Fruit fly (Drosophila melanogaster) whole organism, embryonic: ENCODE data around the gene Best4.

Experiments
- CG10209 ChIP-seq: fragments of 200-800 bp; sonication (Bioruptor generic); optimal IDR thresholded peaks from 3 replicates; lab custom pipeline; 2017; ENCODE audit warnings: missing biosample characterization, mild to moderate bottlenecking, missing genetic modification characterization, missing genetic modification reagents
- CG10267 ChIP-seq: fragments of 200-800 bp; sonication (Bioruptor generic); optimal IDR thresholded peaks from 2 replicates; lab custom pipeline; 2018; ENCODE audit warnings: missing biosample characterization, mild to moderate bottlenecking, missing genetic modification characterization, moderate library complexity
- CG11085 ChIP-seq: fragments of 200-800 bp; sonication (Bioruptor generic); IDR thresholded peaks from 2 replicates; pipeline ENCODE4 v1.3.6; 2022; ENCODE audit warnings: missing biosample characterization, missing genetic modification characterization
- CG11398 ChIP-seq: fragments of 200-800 bp; sonication (Bioruptor generic); optimal IDR thresholded peaks from 2 replicates; lab custom pipeline; 2016; ENCODE audit warnings: missing biosample characterization, missing genetic modification characterization
- CG11504 ChIP-seq: fragments of 200-800 bp; sonication (Bioruptor generic); optimal IDR thresholded peaks from 3 replicates; lab custom pipeline; 2019; ENCODE audit warnings: missing biosample characterization, mild to moderate bottlenecking, missing genetic modification characterization, moderate library complexity
- CG12155 ChIP-seq: fragments of 200-800 bp; sonication (Bioruptor generic); optimal IDR thresholded peaks from 3 replicates; lab custom pipeline; 2016; ENCODE audit warnings: missing biosample characterization, missing genetic modification characterization
- CG13775 ChIP-seq: fragments of 200-800 bp; sonication (Bioruptor generic); optimal IDR thresholded peaks from 3 replicates; lab custom pipeline; 2017; ENCODE audit warnings: missing biosample characterization, mild to moderate bottlenecking, missing genetic modification characterization
- CG14050 ChIP-seq: fragments of 200-800 bp; sonication (Bioruptor generic); IDR thresholded peaks from 3 replicates; pipeline ENCODE4 v1.3.6; 2022; ENCODE audit warnings: missing biosample characterization, missing genetic modification characterization
- CG1603 ChIP-seq: fragments of 200-800 bp; sonication (Bioruptor generic); optimal IDR thresholded peaks from 2 replicates; lab custom pipeline; 2019; ENCODE audit warnings: missing biosample characterization, mild to moderate bottlenecking, missing genetic modification characterization, moderate library complexity
- CG16815 ChIP-seq: fragments of 200-800 bp; sonication (Bioruptor generic); optimal IDR thresholded peaks from 3 replicates; lab custom pipeline; 2017; ENCODE audit warnings: missing biosample characterization, mild to moderate bottlenecking, missing genetic modification characterization
- CG17359 ChIP-seq: fragments of 200-800 bp; sonication (Bioruptor generic); optimal IDR thresholded peaks from 3 replicates; lab custom pipeline; 2018; ENCODE audit warnings: missing biosample characterization, mild to moderate bottlenecking, missing genetic modification characterization, moderate library complexity
- CG17361 ChIP-seq: fragments of 200-800 bp; sonication (Bioruptor generic); IDR thresholded peaks from 3 replicates; pipeline ENCODE4 v1.3.6; 2022; ENCODE audit warnings: missing biosample characterization, missing genetic modification characterization
- CG17612 ChIP-seq: fragments of 200-800 bp; sonication (Bioruptor generic); IDR thresholded peaks from 2 replicates; pipeline ENCODE4 v1.3.6; 2022; ENCODE audit warnings: missing biosample characterization, missing genetic modification characterization
- CG18262 ChIP-seq: fragments of 200-800 bp; optimal IDR thresholded peaks from 3 replicates; lab custom pipeline; 2019; ENCODE audit warnings: missing biosample characterization, mild to moderate bottlenecking, missing genetic modification characterization, moderate library complexity
- CG1832 ChIP-seq: fragments of 200-800 bp; sonication (Bioruptor generic); optimal IDR thresholded peaks from 2 replicates; lab custom pipeline; 2017; ENCODE audit warnings: missing biosample characterization, mild to moderate bottlenecking, missing genetic modification characterization, inconsistent platforms
- CG2129 ChIP-seq: fragments of 200-800 bp; sonication (Bioruptor generic); IDR thresholded peaks from 2 replicates; pipeline ENCODE4 v1.3.6; 2022; ENCODE audit warnings: missing biosample characterization, missing genetic modification characterization; ENCODE audit not compliant: partially characterized antibody
- CG2678 ChIP-seq: fragments of 200-800 bp; sonication (Bioruptor generic); optimal IDR thresholded peaks from 3 replicates; lab custom pipeline; 2019; ENCODE audit warnings: missing biosample characterization, mild to moderate bottlenecking, missing genetic modification characterization, moderate library complexity
- CG30403 ChIP-seq: fragments of 200-800 bp; sonication (Bioruptor generic); optimal IDR thresholded peaks from 3 replicates; lab custom pipeline; 2016; ENCODE audit warnings: missing biosample characterization, missing genetic modification characterization
- CG33557 ChIP-seq: fragments of 200-800 bp; sonication (Bioruptor generic); optimal IDR thresholded peaks from 2 replicates; lab custom pipeline; 2019; ENCODE audit warnings: missing biosample characterization, mild to moderate bottlenecking, missing genetic modification characterization, moderate library complexity
- CG4404 ChIP-seq: fragments of 200-800 bp; sonication (Bioruptor generic); IDR thresholded peaks from 2 replicates; pipeline ENCODE4 v1.3.6; 2022; ENCODE audit warnings: missing biosample characterization, missing genetic modification characterization
- CG4707 ChIP-seq: fragments of 200-800 bp; sonication (Bioruptor generic); optimal IDR thresholded peaks from 2 replicates; lab custom pipeline; 2018; ENCODE audit warnings: missing biosample characterization, mild to moderate bottlenecking, missing genetic modification characterization, moderate library complexity
- CG4820 ChIP-seq: fragments of 200-800 bp; sonication (Bioruptor generic); optimal IDR thresholded peaks from 3 replicates; lab custom pipeline; 2016; ENCODE audit warnings: missing biosample characterization, missing genetic modification characterization
- CG5245 ChIP-seq: fragments of 200-800 bp; sonication (Bioruptor generic); optimal IDR thresholded peaks from 3 replicates; lab custom pipeline; 2016; ENCODE audit warnings: missing biosample characterization, missing genetic modification characterization
- CG7271 ChIP-seq: fragments of 200-800 bp; sonication (Bioruptor generic); optimal IDR thresholded peaks from 2 replicates; lab custom pipeline; 2018; ENCODE audit warnings: missing biosample characterization, mild to moderate bottlenecking, missing genetic modification characterization, moderate library complexity
- CG7556 ChIP-seq: fragments of 200-800 bp; sonication (Bioruptor generic); optimal IDR thresholded peaks from 2 replicates; lab custom pipeline; 2017; ENCODE audit warnings: missing biosample characterization, mild to moderate bottlenecking, missing genetic modification characterization
- CG7839 ChIP-seq: fragments of 200-800 bp; sonication (Bioruptor generic); optimal IDR thresholded peaks from 3 replicates; lab custom pipeline; 2018; ENCODE audit warnings: missing biosample characterization, mild to moderate bottlenecking, missing genetic modification characterization, moderate library complexity
- CG8290 ChIP-seq, 3 experiments: fragments of 200-800 bp; sonication (Bioruptor generic); optimal IDR thresholded peaks; 2 replicates each; lab custom pipeline; 2016 to 2019; ENCODE audit warnings: missing biosample characterization in 3 of 3, missing genetic modification characterization in 3 of 3, mild to moderate bottlenecking in 2 of 3, moderate library complexity in 1 of 3
- CG8924 ChIP-seq: fragments of 200-800 bp; optimal IDR thresholded peaks from 3 replicates; lab custom pipeline; 2019; ENCODE audit warnings: missing biosample characterization, mild to moderate bottlenecking, missing genetic modification characterization, moderate library complexity
- CG9817 ChIP-seq: fragments of 200-800 bp; sonication (Bioruptor generic); optimal IDR thresholded peaks from 2 replicates; lab custom pipeline; 2018; ENCODE audit warnings: missing biosample characterization, mild to moderate bottlenecking, missing genetic modification characterization, moderate library complexity
- CTCF ChIP-seq: fragments of 200-800 bp; sonication (Bioruptor generic); optimal IDR thresholded peaks from 2 replicates; lab custom pipeline; 2017; ENCODE audit warnings: missing biosample characterization, mild to moderate bottlenecking, missing genetic modification characterization, moderate library complexity
- Chrac-16 ChIP-seq: fragments of 200-800 bp; sonication (Bioruptor generic); optimal IDR thresholded peaks from 3 replicates; lab custom pipeline; 2016; ENCODE audit warnings: missing biosample characterization, missing genetic modification characterization
- Dip2 ChIP-seq: fragments of 200-800 bp; sonication (Bioruptor generic); IDR thresholded peaks from 2 replicates; pipeline ENCODE4 v1.3.6; 2022; ENCODE audit warnings: missing biosample characterization, missing genetic modification characterization
- Med ChIP-seq: fragments of 200-800 bp; sonication (Bioruptor generic); peaks from one replicate; lab custom pipeline; 2016; ENCODE audit warnings: missing biosample characterization, missing genetic modification characterization, mild to moderate bottlenecking, inconsistent platforms, moderate library complexity
- Pdp1 ChIP-seq, 2 experiments: fragments of 200-800 bp; sonication (Bioruptor generic); optimal IDR thresholded peaks; 3 replicates each; lab custom pipeline; 2016; ENCODE audit warnings: missing biosample characterization in 2 of 2, missing genetic modification characterization in 2 of 2, mild to moderate bottlenecking in 1 of 2, moderate library complexity in 1 of 2
- Sox100B ChIP-seq: fragments of 200-800 bp; sonication (Bioruptor generic); optimal IDR thresholded peaks from 3 replicates; lab custom pipeline; 2018; ENCODE audit warnings: missing biosample characterization, mild to moderate bottlenecking, missing genetic modification characterization
- Xrp1 ChIP-seq: fragments of 200-800 bp; sonication (Bioruptor generic); IDR thresholded peaks from 2 replicates; pipeline ENCODE4 v1.3.6; 2022; ENCODE audit warnings: missing biosample characterization, missing genetic modification characterization
- ab ChIP-seq: fragments of 200-800 bp; sonication (Bioruptor generic); optimal IDR thresholded peaks from 2 replicates; lab custom pipeline; 2016; ENCODE audit warnings: missing biosample characterization, missing genetic modification characterization
- ewg ChIP-seq: fragments of 200-800 bp; sonication (Bioruptor generic); optimal IDR thresholded peaks from 3 replicates; lab custom pipeline; 2017; ENCODE audit warnings: mild to moderate bottlenecking, missing biosample characterization, missing genetic modification reagents, missing genetic modification characterization
- fd102C ChIP-seq: fragments of 200-800 bp; sonication (Bioruptor generic); optimal IDR thresholded peaks from 2 replicates; lab custom pipeline; 2018; ENCODE audit warnings: missing biosample characterization, mild to moderate bottlenecking, missing genetic modification characterization, moderate library complexity
- lilli ChIP-seq: fragments of 200-800 bp; sonication (Bioruptor generic); optimal IDR thresholded peaks from 3 replicates; lab custom pipeline; 2016; ENCODE audit warnings: missing biosample characterization, missing genetic modification characterization
- nau ChIP-seq: fragments of 200-800 bp; sonication (Bioruptor generic); optimal IDR thresholded peaks from 3 replicates; lab custom pipeline; 2017; ENCODE audit warnings: missing biosample characterization, mild to moderate bottlenecking, missing genetic modification characterization, missing genetic modification reagents
- nerfin-1 ChIP-seq: fragments of 200-800 bp; sonication (Bioruptor generic); optimal IDR thresholded peaks from 3 replicates; lab custom pipeline; 2019; ENCODE audit warnings: missing biosample characterization, mild to moderate bottlenecking, missing genetic modification characterization, moderate library complexity
- nmo ChIP-seq: fragments of 200-800 bp; sonication (Bioruptor generic); optimal IDR thresholded peaks from 2 replicates; lab custom pipeline; 2018; ENCODE audit warnings: missing biosample characterization, mild to moderate bottlenecking, missing genetic modification characterization, moderate library complexity
- phol ChIP-seq: fragments of 200-800 bp; sonication (Bioruptor generic); optimal IDR thresholded peaks from 3 replicates; lab custom pipeline; 2018; ENCODE audit warnings: missing biosample characterization, mild to moderate bottlenecking, missing genetic modification characterization, moderate library complexity
- row ChIP-seq: fragments of 200-800 bp; sonication (Bioruptor generic); IDR thresholded peaks from 3 replicates; pipeline ENCODE4 v1.3.6; 2022; ENCODE audit warnings: missing biosample characterization, missing genetic modification characterization
- salm ChIP-seq: fragments of 200-800 bp; sonication (Bioruptor generic); optimal IDR thresholded peaks from 2 replicates; lab custom pipeline; 2018; ENCODE audit warnings: missing biosample characterization, mild to moderate bottlenecking, missing genetic modification characterization
- sens ChIP-seq: fragments of 200-800 bp; sonication (Bioruptor generic); peaks from one replicate; lab custom pipeline; 2016; ENCODE audit warnings: missing biosample characterization, missing genetic modification characterization
- sens-2 ChIP-seq: fragments of 200-800 bp; sonication (Bioruptor generic); IDR thresholded peaks from 2 replicates; pipeline ENCODE4 v1.3.6; 2022; ENCODE audit warnings: missing biosample characterization, missing genetic modification characterization
- tll ChIP-seq, 2 experiments: fragments of 200-800 bp in 1 of 2; fragments of >200 bp in 1 of 2; sonication (Bioruptor generic) in 1 of 2; optimal IDR thresholded peaks; 2 replicates each; lab custom pipeline; 2017 to 2019; ENCODE audit warnings: missing biosample characterization in 2 of 2, missing genetic modification characterization in 2 of 2, mild to moderate bottlenecking in 1 of 2, moderate library complexity in 1 of 2
- zf30C ChIP-seq: fragments of 200-800 bp; sonication (Bioruptor generic); optimal IDR thresholded peaks from 3 replicates; lab custom pipeline; 2018; ENCODE audit warnings: missing biosample characterization, mild to moderate bottlenecking, missing genetic modification characterization

The Best4 gene

dm6 chr3L:15253606-15254054 is 45.1 kb upstream of the Best4 start (continued):
- TF ChIP-seq lilli (no peak), CG10209 (GFP tag; lab: Kevin White, UChicago) (peak; percentile 9), salm (tag; lab: Kevin White, UChicago) (no peak), CG14050 (GFP tag; lab: Robert Waterston, UW) (no peak), CG18262 (tag; lab: Kevin White, UChicago) (peak; percentile 77), CG17359 (tag; lab: Kevin White, UChicago) (no peak), Chrac-16 (GFP tag; lab: Kevin White, UChicago) (peak; percentile 6), nau (no peak), CG8924 (tag; lab: Kevin White, UChicago) (peak; percentile 14), phol (peak; percentile 42), CG13775 (peak; percentile 8), CG12155 (GFP tag; lab: Kevin White, UChicago) (no peak), CG10267 (tag; lab: Kevin White, UChicago) (peak; percentile 48), CG30403 (GFP tag; lab: Kevin White, UChicago) (peak; percentile 35), CG9817 (no peak), CG7556 (GFP tag; lab: Kevin White, UChicago) (peak; percentile 43), CG2129 (no peak), CG1603 (tag; lab: Kevin White, UChicago) (no peak), zf30C (GFP tag; lab: Kevin White, UChicago) (peak; percentile 76), fd102C (GFP tag; lab: Kevin White, UChicago) (no peak), ab (GFP tag; lab: Kevin White, UChicago) (no peak), Xrp1 (GFP tag; lab: Robert Waterston, UW) (peak; percentile 32; the same call in 1 of the 2 replicates), CG4820 (GFP tag; lab: Kevin White, UChicago) (no peak), tll (GFP tag; optimal IDR thresholded peaks at IDR 0.05; lab: Kevin White, UChicago) (no peak), CG8290 (GFP tag; optimal IDR thresholded peaks at IDR 0.05; lab: Kevin White, UChicago) (no peak), CG8290 (tag; optimal IDR thresholded peaks at IDR 0.05; lab: Kevin White, UChicago) (no peak), sens-2 (GFP tag; lab: Robert Waterston, UW) (no peak), Pdp1 (GFP tag; optimal IDR thresholded peaks at IDR 0.05; lab: Kevin White, UChicago) (no peak), CG7839 (tag; lab: Kevin White, UChicago) (peak; percentile 23), ewg (no peak), CG17612 (GFP tag; lab: Robert Waterston, UW) (no peak), Med (GFP tag; lab: Kevin White, UChicago) (peak; percentile 57), nerfin-1 (tag; lab: Kevin White, UChicago) (peak; percentile 3), sens (peak; percentile 78), CG33557 (GFP tag; lab: Kevin White, UChicago) (peak; percentile 63), Dip2 (GFP tag; lab: Robert Waterston, UW) (no peak), nmo (GFP tag; lab: Kevin White, UChicago) (peak; percentile 53), CG4404 (GFP tag; lab: Robert Waterston, UW) (peak; percentile 12; the same call in 1 of the 2 replicates), CG11085 (GFP tag; lab: Robert Waterston, UW) (no peak), CG5245 (no peak), CG11398 (GFP tag; lab: Kevin White, UChicago) (no peak), CG17361 (peak; percentile 67; the same call in 2 of the 3 replicates), CG7271 (tag; lab: Kevin White, UChicago) (no peak), CG2678 (tag; lab: Kevin White, UChicago) (peak; percentile 0), CG4707 (GFP tag; lab: Kevin White, UChicago) (no peak), CG1832 (no peak), CG11504 (peak; percentile 26), CG16815 (GFP tag; lab: Kevin White, UChicago) (peak; percentile 46), CTCF (GFP tag; lab: Kevin White, UChicago) (no peak), row (GFP tag; lab: Robert Waterston, UW) (peak; percentile 26; the same call in 2 of the 3 replicates), Sox100B (GFP tag; lab: Kevin White, UChicago) (peak; percentile 18)
